Worm (Caenorhabditis elegans) whole organism, mixed stage, embryonic: ENCODE measurements around the gene T19D12.2.

Experiments
- ceh-83 ChIP-seq: fragments of 200-800 bp; sonication (Bioruptor generic); optimal IDR thresholded peaks from 2 replicates; lab custom pipeline; 2018; ENCODE audit warnings: mild to moderate bottlenecking, missing genetic modification characterization, missing compliant biosample characterization
- elt-3 ChIP-seq: fragments of 150-350 bp; optimal IDR thresholded peaks from 2 replicates; lab custom pipeline; 2014; ENCODE audit warnings: missing biosample characterization, missing genetic modification characterization
- nhr-237 ChIP-seq: fragments of 150-350 bp; optimal IDR thresholded peaks from 2 replicates; lab custom pipeline; 2014; ENCODE audit warnings: missing biosample characterization, missing genetic modification characterization
- nhr-76 ChIP-seq: sonication (generic microtip); optimal IDR thresholded peaks from 2 replicates; lab custom pipeline; 2017; ENCODE audit warnings: missing biosample characterization, missing genetic modification characterization
- pha-4 ChIP-seq: fragments of 150-350 bp; optimal IDR thresholded peaks from 2 replicates; lab custom pipeline; 2018; ENCODE audit warnings: missing biosample characterization, missing genetic modification reagents, missing genetic modification characterization

DNA sequence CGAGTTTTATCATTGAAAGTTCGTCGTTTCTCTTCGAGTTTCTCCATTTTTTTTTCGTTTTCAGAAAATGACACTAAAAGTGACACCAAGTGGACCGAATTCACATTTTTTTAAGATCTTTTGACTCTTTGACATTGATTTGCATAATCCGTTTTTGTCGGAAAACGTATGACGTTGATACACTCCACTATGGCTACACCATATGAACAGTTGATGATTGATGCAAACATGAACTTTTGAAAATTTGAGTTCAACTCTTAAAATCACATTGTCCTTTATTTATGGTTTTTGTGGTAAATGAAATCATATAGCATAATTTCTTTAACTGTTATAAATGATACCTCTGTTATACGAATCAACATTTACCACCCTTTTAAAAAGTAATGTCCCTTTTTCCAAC is 2.4 kb upstream of the T19D12.2 start, which contains the start of gene T19D12.10:
- TF ChIP-seq ceh-83 (GFP tag; lab: Kevin White, UChicago) = no peak
- TF ChIP-seq nhr-76 (tag; lab: Kevin White, UChicago) = no peak
- TF ChIP-seq elt-3 (tag; lab: Kevin White, UChicago) = no peak
- no peak for TF ChIP-seq pha-4 (tag; lab: Kevin White, UChicago)
- no peak for TF ChIP-seq nhr-237 (tag; lab: Kevin White, UChicago)
